Worm (Caenorhabditis elegans) whole organism, L3 larva: ENCODE results near the gene ccch-1.

Experiments used
- ZK546.5 ChIP-seq: sonication (generic microtip); optimal IDR thresholded peaks from 2 replicates; lab custom pipeline; 2017; ENCODE audit warnings: missing biosample characterization, missing genetic modification characterization
- aly-2 ChIP-seq: fragments of 150-350 bp; optimal IDR thresholded peaks from 2 replicates; lab custom pipeline; 2014; ENCODE audit warnings: missing biosample characterization, missing genetic modification characterization
- ceh-16 ChIP-seq: sonication (generic microtip); optimal IDR thresholded peaks from 2 replicates; lab custom pipeline; 2017; ENCODE audit warnings: missing biosample characterization, missing genetic modification characterization
- egl-27 ChIP-seq: sonication (generic microtip); optimal IDR thresholded peaks from 4 replicates; lab custom pipeline; 2017; ENCODE audit warnings: missing biosample characterization, missing genetic modification reagents, missing genetic modification characterization
- egl-5 ChIP-seq: fragments of 150-350 bp; optimal IDR thresholded peaks from 2 replicates; lab custom pipeline; 2017; ENCODE audit warnings: missing biosample characterization, missing genetic modification reagents, missing genetic modification characterization, inconsistent platforms
- elt-1 ChIP-seq: fragments of 150-350 bp; optimal IDR thresholded peaks from 2 replicates; lab custom pipeline; 2014; ENCODE audit warnings: missing biosample characterization, missing genetic modification characterization
- elt-2 ChIP-seq: sonication (generic microtip); optimal IDR thresholded peaks from 2 replicates; lab custom pipeline; 2016; ENCODE audit warnings: missing genetic modification reagents, mild to moderate bottlenecking, missing genetic modification characterization, missing compliant biosample characterization
- elt-3 ChIP-seq, 3 experiments: fragments of 150-350 bp in 1 of 3; sonication (generic microtip) in 2 of 3; optimal IDR thresholded peaks; 2 replicates in 2 of 3; 4 replicates in 1 of 3; lab custom pipeline; 2014 to 2017; ENCODE audit warnings: missing biosample characterization in 3 of 3, missing genetic modification characterization in 3 of 3
- eor-1 ChIP-seq, 2 experiments: fragments of 150-350 bp; optimal IDR thresholded peaks; 2 replicates each; lab custom pipeline; 2014 to 2018; ENCODE audit warnings: missing biosample characterization in 2 of 2, missing genetic modification characterization in 2 of 2
- fkh-10 ChIP-seq: sonication (generic microtip); optimal IDR thresholded peaks from 2 replicates; lab custom pipeline; 2017; ENCODE audit warnings: missing biosample characterization, missing genetic modification reagents, missing genetic modification characterization
- fkh-2 ChIP-seq: fragments of 150-350 bp; optimal IDR thresholded peaks from 2 replicates; lab custom pipeline; 2014; ENCODE audit warnings: missing biosample characterization, missing genetic modification reagents, missing genetic modification characterization
- fos-1 ChIP-seq: fragments of 150-350 bp; optimal IDR thresholded peaks from 2 replicates; lab custom pipeline; 2014; ENCODE audit warnings: missing biosample characterization, missing genetic modification characterization
- hmg-11 ChIP-seq: sonication (generic microtip); optimal IDR thresholded peaks from 2 replicates; lab custom pipeline; 2016; ENCODE audit warnings: missing genetic modification characterization, missing compliant biosample characterization
- jun-1 ChIP-seq: fragments of 150-350 bp; optimal IDR thresholded peaks from 2 replicates; lab custom pipeline; 2014; ENCODE audit warnings: missing biosample characterization, missing genetic modification reagents, missing genetic modification characterization
- lin-15B ChIP-seq: fragments of 150-350 bp; optimal IDR thresholded peaks from 2 replicates; lab custom pipeline; 2014; ENCODE audit warnings: missing biosample characterization, missing genetic modification characterization
- lin-39 ChIP-seq: fragments of 150-350 bp; optimal IDR thresholded peaks from 2 replicates; lab custom pipeline; 2018; ENCODE audit warnings: missing biosample characterization, missing genetic modification reagents, missing genetic modification characterization
- lsy-12 ChIP-seq: sonication (generic microtip); optimal IDR thresholded peaks from 2 replicates; lab custom pipeline; 2016; ENCODE audit warnings: mild to moderate bottlenecking, missing genetic modification characterization, missing compliant biosample characterization
- mdl-1 ChIP-seq: fragments of 150-350 bp; optimal IDR thresholded peaks from 2 replicates; lab custom pipeline; 2014; ENCODE audit warnings: missing biosample characterization, missing genetic modification characterization
- mml-1 ChIP-seq: fragments of 150-350 bp; sonication (generic microtip); optimal IDR thresholded peaks from 3 replicates; lab custom pipeline; 2014; ENCODE audit warnings: missing biosample characterization, missing genetic modification characterization
- nfya-1 ChIP-seq: sonication (generic microtip); optimal IDR thresholded peaks from 2 replicates; lab custom pipeline; 2017; ENCODE audit warnings: missing genetic modification characterization, mild to moderate bottlenecking, missing compliant biosample characterization, antibody characterized with exemption, moderate library complexity; ENCODE audit not compliant: insufficient read depth
- nhr-12 ChIP-seq: fragments of 150-350 bp; optimal IDR thresholded peaks from 2 replicates; lab custom pipeline; 2014; ENCODE audit warnings: missing biosample characterization, missing genetic modification characterization
- nhr-23 ChIP-seq: fragments of 150-350 bp; optimal IDR thresholded peaks from 2 replicates; lab custom pipeline; 2014; ENCODE audit warnings: missing biosample characterization, missing genetic modification reagents, missing genetic modification characterization
- nhr-25 ChIP-seq: sonication (generic microtip); optimal IDR thresholded peaks from 2 replicates; lab custom pipeline; 2017; ENCODE audit warnings: missing biosample characterization, missing genetic modification characterization
- nhr-43 ChIP-seq: sonication (generic microtip); optimal IDR thresholded peaks from 2 replicates; lab custom pipeline; 2016; ENCODE audit warnings: mild to moderate bottlenecking, missing genetic modification characterization, missing compliant biosample characterization; ENCODE audit not compliant: poor library complexity, severe bottlenecking
- nhr-67 ChIP-seq: fragments of 150-350 bp; optimal IDR thresholded peaks from 2 replicates; lab custom pipeline; 2014; ENCODE audit warnings: missing biosample characterization, missing genetic modification characterization
- nhr-76 ChIP-seq: fragments of 150-350 bp; sonication (generic microtip); optimal IDR thresholded peaks from 5 replicates; lab custom pipeline; 2014; ENCODE audit warnings: missing biosample characterization, missing genetic modification characterization
- pha-4 ChIP-seq: fragments of 150-350 bp; optimal IDR thresholded peaks from 2 replicates; lab custom pipeline; 2014; ENCODE audit warnings: missing biosample characterization, missing genetic modification reagents, missing genetic modification characterization
- pqm-1 ChIP-seq: fragments of 150-350 bp; optimal IDR thresholded peaks from 2 replicates; lab custom pipeline; 2017; ENCODE audit warnings: missing biosample characterization, missing genetic modification characterization, inconsistent platforms
- tbx-2 ChIP-seq: sonication (generic microtip); optimal IDR thresholded peaks from 2 replicates; lab custom pipeline; 2016; ENCODE audit warnings: mild to moderate bottlenecking, missing genetic modification characterization, missing compliant biosample characterization
- unc-39 ChIP-seq: sonication (generic microtip); optimal IDR thresholded peaks from 4 replicates; lab custom pipeline; 2017; ENCODE audit warnings: missing biosample characterization, missing genetic modification characterization
- unc-62 ChIP-seq: fragments of 150-350 bp; sonication (generic microtip); optimal IDR thresholded peaks from 4 replicates; lab custom pipeline; 2014; ENCODE audit warnings: missing biosample characterization, missing genetic modification reagents, missing genetic modification characterization
- zag-1 ChIP-seq: fragments of 150-350 bp; optimal IDR thresholded peaks from 2 replicates; lab custom pipeline; 2014; ENCODE audit warnings: missing biosample characterization, missing genetic modification characterization
- ztf-11 ChIP-seq: fragments of 150-350 bp; optimal IDR thresholded peaks from 2 replicates; lab custom pipeline; 2014; ENCODE audit warnings: missing biosample characterization, missing genetic modification characterization
- ztf-4 ChIP-seq: fragments of 150-350 bp; optimal IDR thresholded peaks from 2 replicates; lab custom pipeline; 2014; ENCODE audit warnings: missing biosample characterization, missing genetic modification characterization

ccch-1 gene

ce11 chrV:11572803-11573490 is 45.3 kb downstream of the ccch-1 start, which contains the start of the genes H12C20.7 and nhr-68 (continued):
- TF ChIP-seq lin-15B (tag; lab: Kevin White, UChicago), result peak; percentile 23
- TF ChIP-seq eor-1 (tag; optimal IDR thresholded peaks at IDR 0.05; lab: Kevin White, UChicago), result no peak
- TF ChIP-seq unc-62 (GFP tag; lab: Kevin White, UChicago), result peak; percentile 22
- peak; percentile 9 for TF ChIP-seq nhr-76 (tag; lab: Kevin White, UChicago)
- peak; percentile 50 for TF ChIP-seq elt-1

DNA sequence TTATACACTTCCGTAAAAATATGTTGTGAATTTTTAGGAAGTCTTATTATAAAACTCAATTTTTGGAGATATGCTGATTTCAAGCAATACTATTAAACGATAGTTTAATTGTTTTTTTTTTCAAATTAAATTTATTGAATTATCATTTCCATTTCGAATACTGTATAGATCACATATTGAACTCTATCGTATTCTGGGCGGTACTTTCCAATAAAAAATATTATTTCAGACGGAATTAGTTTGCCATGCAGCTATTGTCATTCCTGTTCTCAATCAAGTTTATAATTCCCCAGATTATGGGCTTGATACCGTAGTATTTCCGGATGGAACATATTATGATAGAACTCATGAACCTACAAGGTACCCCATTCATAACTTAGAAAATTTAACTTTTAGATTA is 46.9 kb downstream of the ccch-1 start:
- TF ChIP-seq aly-2 (tag; lab: Kevin White, UChicago) (no peak), nfya-1 (tag; lab: Kevin White, UChicago) (peak; percentile 27), pqm-1 (tag; lab: Kevin White, UChicago) (peak; percentile 11), ceh-16 (no peak), unc-39 (tag; lab: Kevin White, UChicago) (no peak), nhr-23 (tag; lab: Kevin White, UChicago) (no peak), nhr-43 (tag; lab: Kevin White, UChicago) (peak; percentile 39), egl-5 (tag; lab: Kevin White, UChicago) (no peak), elt-3 (tag; optimal IDR thresholded peaks at IDR 0.05; lab: Kevin White, UChicago) (no peak), nhr-76 (tag; lab: Kevin White, UChicago) (no peak), pha-4 (tag; lab: Kevin White, UChicago) (peak; percentile 39), nhr-25 (tag; lab: Kevin White, UChicago) (no peak), tbx-2 (no peak)

DNA sequence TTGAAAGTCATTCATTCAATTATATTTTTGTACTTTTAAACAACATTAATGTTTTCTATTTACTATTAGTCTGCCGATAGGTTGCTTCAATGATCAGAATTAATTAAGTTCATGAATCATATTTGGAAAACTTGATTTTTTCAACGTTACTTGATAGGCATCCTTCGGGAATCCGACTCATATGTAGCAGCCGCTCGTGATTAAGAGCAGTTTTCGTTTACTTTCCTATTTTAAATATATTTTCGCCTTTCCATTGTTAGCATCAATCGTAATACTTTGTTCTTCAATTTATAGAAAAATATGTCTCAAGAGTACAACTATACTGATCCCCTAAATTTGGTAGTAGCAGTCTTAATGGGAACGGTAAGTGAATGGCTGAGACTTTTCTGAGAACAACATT is 53.2 kb downstream of the ccch-1 start, which contains the start of gene srx-90:
TSS of gene srx-90 (plus strand) at position 301 of the 400 bp plus-strand sequence.
- TF ChIP-seq unc-39 (tag; lab: Kevin White, UChicago) (no peak), ztf-11 (no peak), nhr-43 (tag; lab: Kevin White, UChicago) (no peak), lin-39 (tag; lab: Kevin White, UChicago) (no peak), ztf-4 (tag; lab: Kevin White, UChicago) (no peak), hmg-11 (tag; lab: Kevin White, UChicago) (no peak), elt-1 (no peak), lsy-12 (tag; lab: Kevin White, UChicago) (no peak), fkh-2 (no peak), elt-2 (tag; lab: Kevin White, UChicago) (no peak), pqm-1 (tag; lab: Kevin White, UChicago) (no peak), ZK546.5 (no peak), nhr-12 (tag; lab: Kevin White, UChicago) (no peak), egl-27 (tag; lab: Kevin White, UChicago) (no peak), jun-1 (no peak), nhr-67 (tag; lab: Kevin White, UChicago) (no peak), tbx-2 (no peak)
- TF ChIP-seq, all 47 proteins: peak for 0

DNA sequence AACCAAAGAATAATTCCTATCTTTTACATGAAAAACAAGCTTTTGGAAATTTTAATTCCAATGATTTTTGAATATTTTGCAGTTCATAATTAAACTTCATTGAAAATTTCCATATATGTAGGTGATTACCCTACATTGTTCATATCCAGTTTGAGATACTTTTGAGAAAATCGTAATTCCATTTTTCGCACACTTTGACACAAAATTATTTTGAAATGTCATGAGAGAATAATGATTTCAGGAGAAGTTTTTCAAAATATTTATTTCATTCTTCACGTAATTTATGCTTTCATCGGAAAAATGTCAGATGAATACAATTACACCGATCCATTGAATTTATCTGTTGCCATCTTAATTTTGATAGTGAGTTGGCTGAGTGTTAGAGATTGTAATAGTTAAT is 55.6 kb downstream of the ccch-1 start, which contains the start of gene srx-88:
TSS of gene srx-88 (plus strand) at position 301 of the 400 bp plus-strand sequence.
- TF ChIP-seq elt-3 (tag; optimal IDR thresholded peaks at IDR 0.05; lab: Kevin White, UChicago), result no peak
- TF ChIP-seq mdl-1 (tag; lab: Kevin White, UChicago), result no peak
- no peak for TF ChIP-seq fos-1
- no peak for TF ChIP-seq zag-1 (tag; lab: Kevin White, UChicago)
- TF ChIP-seq fkh-10 (GFP tag; lab: Kevin White, UChicago), result no peak
- no peak for TF ChIP-seq mml-1
- TF ChIP-seq nhr-76 (tag; lab: Kevin White, UChicago), result no peak
- no peak for TF ChIP-seq lin-15B (tag; lab: Kevin White, UChicago)
